Worm (Caenorhabditis elegans) whole organism, L1 larva: ENCODE results near the gene sqst-4.

Source experiments
- aly-2 ChIP-seq: fragments of 150-350 bp; optimal IDR thresholded peaks from 2 replicates; lab custom pipeline; 2014; ENCODE audit warnings: missing biosample characterization, missing genetic modification characterization
- fkh-10 ChIP-seq: sonication (generic microtip); optimal IDR thresholded peaks from 2 replicates; lab custom pipeline; 2017; ENCODE audit warnings: missing biosample characterization, missing genetic modification reagents, missing genetic modification characterization
- fos-1 ChIP-seq: fragments of 150-350 bp; optimal IDR thresholded peaks from 2 replicates; lab custom pipeline; 2014; ENCODE audit warnings: missing biosample characterization, missing genetic modification characterization
- lin-13 ChIP-seq: fragments of 150-350 bp; optimal IDR thresholded peaks from 2 replicates; lab custom pipeline; 2014; ENCODE audit warnings: missing biosample characterization, missing genetic modification reagents, missing genetic modification characterization
- nhr-28 ChIP-seq: fragments of 150-350 bp; optimal IDR thresholded peaks from 2 replicates; lab custom pipeline; 2014; ENCODE audit warnings: missing biosample characterization, missing genetic modification characterization
- nhr-76 ChIP-seq: sonication (generic microtip); optimal IDR thresholded peaks from 2 replicates; lab custom pipeline; 2017; ENCODE audit warnings: missing biosample characterization, missing genetic modification characterization
- pqm-1 ChIP-seq: sonication (generic microtip); optimal IDR thresholded peaks from 3 replicates; lab custom pipeline; 2017; ENCODE audit warnings: missing biosample characterization, missing genetic modification characterization
- skn-1 ChIP-seq: fragments of 150-350 bp; optimal IDR thresholded peaks from 2 replicates; lab custom pipeline; 2014; ENCODE audit warnings: missing biosample characterization, missing genetic modification characterization
- snpc-4 ChIP-seq: fragments of 150-350 bp; optimal IDR thresholded peaks from 2 replicates; lab custom pipeline; 2014; ENCODE audit warnings: missing biosample characterization, missing genetic modification characterization
- sup-37 ChIP-seq: fragments of 200-800 bp; sonication (Bioruptor generic); optimal IDR thresholded peaks from 2 replicates; lab custom pipeline; 2018; ENCODE audit warnings: mild to moderate bottlenecking, missing genetic modification characterization, missing compliant biosample characterization

ce11 chrV:16494359-16494758 is 6.1 kb downstream of the sqst-4 start, which contains the start of gene comt-2:
- TF ChIP-seq snpc-4 (no peak), fkh-10 (GFP tag; lab: Kevin White, UChicago) (no peak), fos-1 (tag; lab: Kevin White, UChicago) (no peak), nhr-28 (tag; lab: Kevin White, UChicago) (no peak), aly-2 (no peak), lin-13 (no peak), sup-37 (GFP tag; lab: Kevin White, UChicago) (no peak), nhr-76 (tag; lab: Kevin White, UChicago) (no peak), skn-1 (no peak), pqm-1 (tag; lab: Kevin White, UChicago) (no peak)
